Worm (Caenorhabditis elegans): ENCODE data around the gene C34E11.2.

ce11 chrX:11826892-11827291 is 12.3 kb upstream of the C34E11.2 start:
- TF ChIP-seq tab-1 (GFP tag; IDR thresholded peaks at IDR 0.05) (no peak), ztf-23 (GFP tag; IDR thresholded peaks at IDR 0.05) (no peak), med-1 (GFP tag; optimal IDR thresholded peaks at IDR 0.05; ENCODE audit: insufficient read depth) (no peak), ref-1 (GFP tag; conservative IDR thresholded peaks at IDR 0.05) (no peak), ztf-29 (GFP tag; IDR thresholded peaks at IDR 0.05) (no peak), T22C8.4 (GFP tag; IDR thresholded peaks at IDR 0.05) (no peak), klf-2 (GFP tag; conservative IDR thresholded peaks at IDR 0.05) (no peak), flt-1 (GFP tag; IDR thresholded peaks at IDR 0.05) (no peak), cog-1 (tag; optimal IDR thresholded peaks at IDR 0.05) (no peak)
